Worm (Caenorhabditis elegans): ENCODE results near the gene Y32G9A.5.

Gene Y32G9A.5

DNA sequence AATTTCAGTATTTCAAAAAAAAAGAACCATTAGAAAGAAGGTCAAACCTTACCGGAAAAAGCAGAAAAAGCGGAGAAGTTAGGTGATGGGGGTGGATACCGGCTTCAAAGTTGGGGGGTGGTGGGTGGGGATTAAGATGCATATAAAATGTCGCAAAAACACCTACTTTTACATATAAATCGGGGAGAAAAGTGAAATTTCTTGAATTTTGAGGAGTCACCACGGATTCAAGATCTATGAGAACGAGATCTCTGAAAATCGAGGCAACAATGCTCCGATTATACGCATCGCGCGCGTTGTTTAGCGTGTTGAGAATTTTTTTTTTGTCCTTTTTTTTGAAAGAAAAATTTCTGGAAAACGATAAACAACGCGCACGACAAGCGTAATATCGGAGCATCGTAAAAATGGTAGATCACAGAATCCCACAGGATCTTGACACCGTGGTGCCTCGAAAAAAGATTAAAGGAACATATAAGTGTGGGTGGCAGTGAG lies 31.9 kb upstream of the Y32G9A.5 start (continued):
- TF ChIP-seq nhr-111 (GFP tag; optimal IDR thresholded peaks at IDR 0.05) (peak; percentile 86), fkh-10 (GFP tag; optimal IDR thresholded peaks at IDR 0.05) (no peak), unc-39 (tag; optimal IDR thresholded peaks at IDR 0.05) (no peak), jun-1 (tag; optimal IDR thresholded peaks at IDR 0.05) (no peak), ces-1 (GFP tag; optimal IDR thresholded peaks at IDR 0.05) (no peak), nhr-41 (GFP tag; IDR thresholded peaks at IDR 0.05) (no peak), tra-1 (GFP tag; IDR thresholded peaks at IDR 0.05) (peak; percentile 51; the same call in 1 of the 2 replicates), dve-1 (tag; optimal IDR thresholded peaks at IDR 0.05; ENCODE audit: insufficient read depth) (peak; percentile 25), spr-1 (tag; optimal IDR thresholded peaks at IDR 0.05) (peak; percentile 29), Y75B8A.6 (GFP tag; IDR thresholded peaks at IDR 0.05) (no peak), lin-38 (GFP tag; IDR thresholded peaks at IDR 0.05) (peak; percentile 82), ceh-44 (GFP tag; IDR thresholded peaks at IDR 0.05) (no peak), php-3 (GFP tag; IDR thresholded peaks at IDR 0.05) (peak; percentile 44; the same call in 1 of the 2 replicates), fos-1 (tag; optimal IDR thresholded peaks at IDR 0.05) (no peak), T26A8.4 (GFP tag; IDR thresholded peaks at IDR 0.05) (peak; percentile 72), nhr-48 (tag; optimal IDR thresholded peaks at IDR 0.05) (no peak), attf-4 (tag; optimal IDR thresholded peaks at IDR 0.05) (no peak), nhr-25 (tag; optimal IDR thresholded peaks at IDR 0.05; ENCODE audit: borderline replicate concordance, insufficient read depth) (no peak), nhr-237 (tag; optimal IDR thresholded peaks at IDR 0.05) (no peak), tag-97 (GFP tag; IDR thresholded peaks at IDR 0.05) (no peak), ceh-32 (tag; optimal IDR thresholded peaks at IDR 0.05; ENCODE audit: poor library complexity) (no peak), snpc-1.2 (GFP tag; IDR thresholded peaks at IDR 0.05) (peak; percentile 64; the same call in 1 of the 2 replicates), madf-9 (GFP tag; conservative IDR thresholded peaks at IDR 0.05) (0 out of 2 replicates have a peak, but pooled peaks have one; percentile 43), nhr-76 (tag; optimal IDR thresholded peaks at IDR 0.05) (no peak), ZK546.5 (tag; optimal IDR thresholded peaks at IDR 0.05) (no peak), dpl-1 (GFP tag; optimal IDR thresholded peaks at IDR 0.05) (no peak), rbr-2 (tag; optimal IDR thresholded peaks at IDR 0.05) (no peak), spr-3 (GFP tag; optimal IDR thresholded peaks at IDR 0.05) (peak; percentile 30), daf-19 (GFP tag; conservative IDR thresholded peaks at IDR 0.05) (no peak), duxl-1 (tag; optimal IDR thresholded peaks at IDR 0.05; ENCODE audit: poor library complexity) (peak; percentile 39), egl-43 (GFP tag; IDR thresholded peaks at IDR 0.05) (peak; percentile 77), F26F4.8 (GFP tag; conservative IDR thresholded peaks at IDR 0.05) (no peak), Y5F2A.4 (GFP tag; optimal IDR thresholded peaks at IDR 0.05) (peak; percentile 71), mdt-29 (GFP tag; IDR thresholded peaks at IDR 0.05) (peak; percentile 61; the same call in 1 of the 2 replicates), Y105C5A.15 (GFP tag; IDR thresholded peaks at IDR 0.05) (peak; percentile 67; the same call in 1 of the 2 replicates), gei-8 (GFP tag; optimal IDR thresholded peaks at IDR 0.05) (no peak), lsy-2 (tag; optimal IDR thresholded peaks at IDR 0.05) (peak in 1 of 2 experiments; percentile 60), aly-2 (tag; optimal IDR thresholded peaks at IDR 0.05) (no peak), nhr-11 (tag; optimal IDR thresholded peaks at IDR 0.05) (no peak), D1046.2 (GFP tag; IDR thresholded peaks at IDR 0.05) (peak; percentile 79), ctbp-1 (GFP tag; IDR thresholded peaks at IDR 0.05) (peak; percentile 63), mxl-3 (GFP tag; optimal IDR thresholded peaks at IDR 0.05) (no peak), F44E2.7 (GFP tag; IDR thresholded peaks at IDR 0.05) (no peak), unc-130 (GFP tag; optimal IDR thresholded peaks at IDR 0.05) (no peak), skn-1 (tag; optimal IDR thresholded peaks at IDR 0.05) (no peak), R02D3.7 (tag; optimal IDR thresholded peaks at IDR 0.05) (no peak), dmd-8 (GFP tag; IDR thresholded peaks at IDR 0.05) (peak; percentile 64; the same call in 1 of the 2 replicates), nhr-6 (tag; optimal IDR thresholded peaks at IDR 0.05) (no peak), ceh-28 (tag; optimal IDR thresholded peaks at IDR 0.05) (no peak), F49E8.2 (tag; optimal IDR thresholded peaks at IDR 0.05; ENCODE audit: borderline replicate concordance) (no peak), lin-29 (GFP tag; IDR thresholded peaks at IDR 0.05) (no peak)
